Fruit fly (Drosophila melanogaster) S2 (cell line): Measurements from ENCODE around the gene CG32271.

Experiments used
- CG8478 ChIP-seq: fragments of >200 bp; optimal IDR thresholded peaks from 2 replicates; lab custom pipeline; 2018
- CTCF ChIP-seq, 2 experiments: fragments of >200 bp; optimal IDR thresholded peaks; 2 replicates each; lab custom pipeline; 2018

dm6 chr3L:3184104-3184503 lies 18.9 kb downstream of the CG32271 start, which contains the start of gene CG42494:
- no peak for TF ChIP-seq CG8478 (lab: Kevin White, UChicago)
- TF ChIP-seq CTCF (optimal IDR thresholded peaks at IDR 0.05; lab: Kevin White, UChicago), result no peak
